Worm (Caenorhabditis elegans): ENCODE measurements around the gene tag-241.

- TF ChIP-seq aly-2 (tag; optimal IDR thresholded peaks at IDR 0.05) (no peak), mdl-1 (tag; optimal IDR thresholded peaks at IDR 0.05) (no peak), unc-55 (GFP tag; optimal IDR thresholded peaks at IDR 0.05) (no peak), ama-1 (optimal IDR thresholded peaks at IDR 0.05) (no peak), nhr-6 (tag; optimal IDR thresholded peaks at IDR 0.05) (no peak), elt-3 (tag; optimal IDR thresholded peaks at IDR 0.05) (no peak), egl-27 (tag; optimal IDR thresholded peaks at IDR 0.05) (no peak), F13H6.1 (tag; optimal IDR thresholded peaks at IDR 0.05) (no peak), nhr-237 (tag; optimal IDR thresholded peaks at IDR 0.05) (no peak)
These were observed 4.9 kb downstream of the tag-241 start for ce11 chrX:11828661-11829060.

All from whole organism, L2 larva.